Fruit fly (Drosophila melanogaster) whole organism, wandering third instar larva: Measurements from ENCODE around the gene CG10098.

Experiments used
- CG32264 ChIP-seq: fragments of 200-800 bp; sonication (Bioruptor generic); optimal IDR thresholded peaks from 2 replicates; lab custom pipeline; 2016; ENCODE audit warnings: missing biosample characterization, missing genetic modification characterization
- Dfd ChIP-seq: fragments of >200 bp; optimal IDR thresholded peaks from 2 replicates; lab custom pipeline; 2017; ENCODE audit warnings: missing biosample characterization, missing genetic modification characterization
- Dif ChIP-seq: fragments of 200-275, 200-300 bp; sonication (Bioruptor generic); optimal IDR thresholded peaks from 2 replicates; lab custom pipeline; 2018; ENCODE audit warnings: missing biosample characterization, missing genetic modification characterization; ENCODE audit not compliant: partially characterized antibody
- br ChIP-seq: fragments of 200-800 bp; sonication (Bioruptor generic); optimal IDR thresholded peaks from 2 replicates; lab custom pipeline; 2016; ENCODE audit warnings: missing biosample characterization, missing genetic modification characterization
- dmrt93B ChIP-seq: fragments of 200-800 bp; sonication (Bioruptor generic); optimal IDR thresholded peaks from 2 replicates; lab custom pipeline; 2018; ENCODE audit warnings: missing biosample characterization, mild to moderate bottlenecking, missing genetic modification characterization
- h ChIP-seq: fragments of 200-800 bp; sonication (Bioruptor generic); optimal IDR thresholded peaks from 3 replicates; lab custom pipeline; 2016; ENCODE audit warnings: missing biosample characterization, mild to moderate bottlenecking, missing genetic modification characterization
- psq ChIP-seq: fragments of 200-800 bp; sonication (Bioruptor generic); optimal IDR thresholded peaks from 3 replicates; lab custom pipeline; 2017; ENCODE audit warnings: missing biosample characterization, mild to moderate bottlenecking, missing genetic modification characterization, moderate library complexity

DNA sequence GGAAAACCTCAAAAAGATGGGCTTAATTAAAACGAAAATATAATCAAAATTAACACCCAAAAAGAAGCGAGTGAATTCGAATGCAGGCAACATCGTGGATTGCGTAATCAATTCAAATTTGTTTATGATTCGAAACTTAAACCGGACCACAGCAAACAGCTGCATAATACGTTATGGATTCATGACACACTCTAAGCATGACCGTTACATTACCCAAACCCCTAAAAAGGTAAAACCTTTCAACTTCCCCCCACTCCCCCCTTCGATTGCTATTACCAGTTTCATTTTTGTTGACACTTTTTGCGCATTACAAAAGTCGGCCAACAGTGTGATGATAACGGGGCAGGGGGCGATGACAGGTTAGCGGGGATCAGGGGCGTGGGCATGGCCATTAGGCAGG, 45.6 kb downstream of the CG10098 start:
- no peak for TF ChIP-seq Dif (GFP tag; lab: Kevin White, UChicago)
- no peak for TF ChIP-seq psq (GFP tag; lab: Kevin White, UChicago)
- TF ChIP-seq Dfd, result no peak
- TF ChIP-seq br (GFP tag; lab: Kevin White, UChicago), result no peak
- no peak for TF ChIP-seq h (GFP tag; lab: Kevin White, UChicago)
- no peak for TF ChIP-seq dmrt93B (GFP tag; lab: Kevin White, UChicago)
- no peak for TF ChIP-seq CG32264 (GFP tag; lab: Kevin White, UChicago)
